Worm (Caenorhabditis elegans): ENCODE results near the gene btf-1.

Gene btf-1

ce11 chrII:13156971-13157370 is 43.0 kb upstream of the btf-1 start, which contains the start of the genes hpr-17 and F32A11.1 (continued):
- peak; percentile 36; the same call in 1 of the 2 replicates for TF ChIP-seq lin-29 (GFP tag; IDR thresholded peaks at IDR 0.05)
- TF ChIP-seq nhr-102 (tag; optimal IDR thresholded peaks at IDR 0.05): peak; percentile 77
- TF ChIP-seq dpl-1 (GFP tag; optimal IDR thresholded peaks at IDR 0.05): peak; percentile 98
- peak; percentile 79 for TF ChIP-seq hlh-11 (tag; optimal IDR thresholded peaks at IDR 0.05)
- TF ChIP-seq Y75B8A.6 (GFP tag; IDR thresholded peaks at IDR 0.05): no peak
- TF ChIP-seq pha-4 (GFP tag; IDR thresholded peaks at IDR 0.05): peak; percentile 64; the same call in 1 of the 2 replicates
- peak; percentile 54 for TF ChIP-seq pha-4 (tag; optimal IDR thresholded peaks at IDR 0.05)
- peak in 1 of 2 experiments; percentile 66 for TF ChIP-seq hif-1 (tag; optimal IDR thresholded peaks at IDR 0.05)
- peak in 1 of 2 experiments; percentile 89 for TF ChIP-seq lsy-2 (tag; optimal IDR thresholded peaks at IDR 0.05)
- no peak for TF ChIP-seq ceh-44 (GFP tag; IDR thresholded peaks at IDR 0.05)
- peak; percentile 86 for TF ChIP-seq T26A8.4 (GFP tag; IDR thresholded peaks at IDR 0.05)
- peak; percentile 78 for TF ChIP-seq hmg-1.1 (GFP tag; IDR thresholded peaks at IDR 0.05)
- peak; percentile 66 for TF ChIP-seq nhr-11 (tag; optimal IDR thresholded peaks at IDR 0.05)
- TF ChIP-seq dve-1 (tag; optimal IDR thresholded peaks at IDR 0.05; ENCODE audit: insufficient read depth): peak; percentile 83
- TF ChIP-seq nhr-10 (tag; optimal IDR thresholded peaks at IDR 0.05): no peak
- TF ChIP-seq lin-13 (GFP tag; optimal IDR thresholded peaks at IDR 0.05): peak; percentile 65
- peak in 1 of 2 experiments; percentile 77 for TF ChIP-seq daf-16 (GFP tag; optimal IDR thresholded peaks at IDR 0.05)
- peak; percentile 61 for TF ChIP-seq daf-16 (tag; optimal IDR thresholded peaks at IDR 0.05)
- TF ChIP-seq pqm-1 (tag; optimal IDR thresholded peaks at IDR 0.05): no peak
- TF ChIP-seq nhr-42 (GFP tag; IDR thresholded peaks at IDR 0.05): 0 out of 2 replicates have a peak, but pooled peaks have one; percentile 42
- peak; percentile 71; the same call in 1 of the 2 replicates for TF ChIP-seq madf-9 (GFP tag; conservative IDR thresholded peaks at IDR 0.05)
- peak; percentile 75 for TF ChIP-seq nhr-6 (tag; optimal IDR thresholded peaks at IDR 0.05)
- TF ChIP-seq nhr-28 (tag; optimal IDR thresholded peaks at IDR 0.05): peak; percentile 44
- no peak for TF ChIP-seq ZK337.2 (GFP tag; IDR thresholded peaks at IDR 0.05)
- TF ChIP-seq zfp-3 (GFP tag; conservative IDR thresholded peaks at IDR 0.05): peak; percentile 80
- no peak for TF ChIP-seq mxl-2 (GFP tag; conservative IDR thresholded peaks at IDR 0.05)
- TF ChIP-seq spr-1 (tag; optimal IDR thresholded peaks at IDR 0.05): peak; percentile 24
- TF ChIP-seq Y5F2A.4 (GFP tag; optimal IDR thresholded peaks at IDR 0.05): no peak
- TF ChIP-seq rbr-2 (tag; optimal IDR thresholded peaks at IDR 0.05): peak; percentile 72
- TF ChIP-seq D1046.2 (GFP tag; IDR thresholded peaks at IDR 0.05): no peak
- TF ChIP-seq fkh-10 (GFP tag; optimal IDR thresholded peaks at IDR 0.05): peak; percentile 68
- no peak for TF ChIP-seq zip-11 (GFP tag; IDR thresholded peaks at IDR 0.05)
- TF ChIP-seq mdl-1 (tag; optimal IDR thresholded peaks at IDR 0.05): peak in 1 of 2 experiments; percentile 51
- 0 out of 2 replicates have a peak, but pooled peaks have one; percentile 35 for TF ChIP-seq Y48G9A.11 (GFP tag; IDR thresholded peaks at IDR 0.05)
- peak; percentile 0 for TF ChIP-seq unc-130 (GFP tag; optimal IDR thresholded peaks at IDR 0.05)
- TF ChIP-seq dmd-9 (GFP tag; IDR thresholded peaks at IDR 0.05): 0 out of 2 replicates have a peak, but pooled peaks have one; percentile 40
- peak; percentile 51 for TF ChIP-seq snpc-4 (tag; optimal IDR thresholded peaks at IDR 0.05)
- TF ChIP-seq ceh-20 (GFP tag; IDR thresholded peaks at IDR 0.05): peak; percentile 71
- TF ChIP-seq tra-1 (GFP tag; IDR thresholded peaks at IDR 0.05): no peak
- peak; percentile 84 for TF ChIP-seq mep-1 (tag; optimal IDR thresholded peaks at IDR 0.05)
- TF ChIP-seq F10B5.3 (tag; optimal IDR thresholded peaks at IDR 0.05): peak; percentile 63

DNA sequence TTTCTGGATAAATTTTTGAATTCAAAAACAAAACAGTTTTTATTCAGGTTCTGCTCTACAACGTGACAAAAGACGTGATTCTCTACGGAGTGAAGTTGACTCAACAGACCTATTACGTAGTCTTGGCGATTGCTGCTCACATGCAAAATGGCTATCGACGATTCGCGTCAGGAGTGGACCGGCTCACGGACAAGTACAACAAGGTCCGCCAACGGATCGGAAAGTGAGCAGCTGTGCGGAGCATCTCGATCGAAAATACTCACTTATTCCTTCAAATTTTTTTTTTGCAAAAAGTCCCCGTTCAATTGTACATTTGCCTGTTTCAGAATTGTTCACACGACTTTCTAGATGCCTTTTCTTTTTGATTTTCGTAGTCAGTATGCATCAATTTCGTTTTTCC is 40.1 kb upstream of the btf-1 start:
- TF ChIP-seq spr-3 (GFP tag; optimal IDR thresholded peaks at IDR 0.05) (peak; percentile 16), ces-1 (GFP tag; optimal IDR thresholded peaks at IDR 0.05) (no peak), spr-1 (tag; optimal IDR thresholded peaks at IDR 0.05) (peak; percentile 4), daf-16 (GFP tag; optimal IDR thresholded peaks at IDR 0.05) (no peak), daf-16 (tag; optimal IDR thresholded peaks at IDR 0.05) (no peak), F26F4.8 (GFP tag; conservative IDR thresholded peaks at IDR 0.05) (no peak), T20F7.1 (GFP tag; optimal IDR thresholded peaks at IDR 0.05) (no peak), zfp-2 (tag; optimal IDR thresholded peaks at IDR 0.05) (no peak), Y5F2A.4 (GFP tag; optimal IDR thresholded peaks at IDR 0.05) (peak; percentile 1), T26A8.4 (GFP tag; IDR thresholded peaks at IDR 0.05) (peak; percentile 60; the same call in 1 of the 2 replicates), lin-39 (tag; optimal IDR thresholded peaks at IDR 0.05) (no peak), tra-1 (GFP tag; IDR thresholded peaks at IDR 0.05) (no peak), aha-1 (tag) (peak; percentile 43), nhr-6 (tag; optimal IDR thresholded peaks at IDR 0.05) (no peak), dmd-8 (GFP tag; IDR thresholded peaks at IDR 0.05) (no peak), lim-7 (GFP tag; IDR thresholded peaks at IDR 0.05) (no peak), sdz-12 (GFP tag; optimal IDR thresholded peaks at IDR 0.05) (no peak), nhr-111 (GFP tag; optimal IDR thresholded peaks at IDR 0.05) (no peak), zip-11 (GFP tag; IDR thresholded peaks at IDR 0.05) (no peak)

Data from whole organism, L4 larva.